Worm (Caenorhabditis elegans) whole organism, mixed stage, embryonic: ENCODE results near the gene srsx-13.

Experiments used
- ces-1 ChIP-seq: fragments of 150-350 bp; optimal IDR thresholded peaks from 2 replicates; lab custom pipeline; 2014; ENCODE audit warnings: missing biosample characterization, missing genetic modification reagents, missing genetic modification characterization
- elt-3 ChIP-seq: fragments of 150-350 bp; optimal IDR thresholded peaks from 2 replicates; lab custom pipeline; 2014; ENCODE audit warnings: missing biosample characterization, missing genetic modification characterization
- lin-13 ChIP-seq: fragments of 150-350 bp; optimal IDR thresholded peaks from 2 replicates; lab custom pipeline; 2014; ENCODE audit warnings: missing biosample characterization, missing genetic modification characterization
- lsy-2 ChIP-seq: fragments of 150-350 bp; optimal IDR thresholded peaks from 2 replicates; lab custom pipeline; 2014; ENCODE audit warnings: missing biosample characterization, missing genetic modification characterization
- mab-5 ChIP-seq: fragments of 150-350 bp; optimal IDR thresholded peaks from 2 replicates; lab custom pipeline; 2014; ENCODE audit warnings: missing biosample characterization, missing genetic modification characterization
- nhr-12 ChIP-seq: fragments of 150-350 bp; optimal IDR thresholded peaks from 2 replicates; lab custom pipeline; 2014; ENCODE audit warnings: missing biosample characterization, missing genetic modification characterization
- nhr-237 ChIP-seq: fragments of 150-350 bp; optimal IDR thresholded peaks from 2 replicates; lab custom pipeline; 2014; ENCODE audit warnings: missing biosample characterization, missing genetic modification characterization
- pha-4 ChIP-seq: fragments of 150-350 bp; optimal IDR thresholded peaks from 2 replicates; lab custom pipeline; 2018; ENCODE audit warnings: missing biosample characterization, missing genetic modification reagents, missing genetic modification characterization
- snpc-4 ChIP-seq: fragments of 150-350 bp; optimal IDR thresholded peaks from 2 replicates; lab custom pipeline; 2014; ENCODE audit warnings: missing biosample characterization, missing genetic modification characterization
- unc-62 ChIP-seq: fragments of 150-350 bp; optimal IDR thresholded peaks from 2 replicates; lab custom pipeline; 2014; ENCODE audit warnings: missing biosample characterization, missing genetic modification reagents, missing genetic modification characterization
- zip-8 ChIP-seq: fragments of 150-350 bp; optimal IDR thresholded peaks from 2 replicates; lab custom pipeline; 2014; ENCODE audit warnings: missing biosample characterization, missing genetic modification characterization
- ztf-11 ChIP-seq: fragments of 150-350 bp; optimal IDR thresholded peaks from 2 replicates; lab custom pipeline; 2014; ENCODE audit warnings: missing biosample characterization, missing genetic modification characterization

DNA sequence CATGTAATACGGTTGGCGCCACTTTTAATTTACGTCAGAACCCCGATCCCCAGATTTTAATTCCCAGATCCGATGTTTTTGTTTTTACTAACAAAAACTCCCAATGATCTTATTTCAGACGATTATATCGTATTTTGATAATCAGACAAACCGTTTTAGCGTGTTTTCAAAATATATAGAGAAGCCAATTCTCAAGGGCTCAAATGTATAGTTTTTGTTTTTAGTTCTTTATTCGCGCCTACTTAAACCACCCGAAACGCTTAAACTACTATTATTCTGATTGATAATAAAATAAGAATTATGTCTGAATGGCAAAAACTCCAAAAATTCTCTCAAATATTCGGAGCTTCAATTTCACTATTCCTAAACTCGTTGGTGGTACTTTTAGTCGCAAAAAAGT lies 26.5 kb downstream of the srsx-13 start, which contains the start of gene str-208:
- TF ChIP-seq unc-62 (GFP tag; lab: Kevin White, UChicago) (no peak), lin-13 (no peak), lsy-2 (tag; lab: Kevin White, UChicago) (no peak), pha-4 (tag; lab: Kevin White, UChicago) (no peak), nhr-237 (tag; lab: Kevin White, UChicago) (no peak), mab-5 (no peak), zip-8 (tag; lab: Kevin White, UChicago) (no peak), nhr-12 (tag; lab: Kevin White, UChicago) (no peak), ztf-11 (tag; lab: Kevin White, UChicago) (no peak), snpc-4 (tag; lab: Kevin White, UChicago) (no peak), ces-1 (GFP tag; lab: Kevin White, UChicago) (no peak), elt-3 (tag; lab: Kevin White, UChicago) (no peak)
